Worm (Caenorhabditis elegans) whole organism, young adult: ENCODE measurements around the gene E02C12.10.
A peak's percentile ranks its signal among the peaks of the same experiment; 100 is the strongest.

Experiments
- B0019.2 ChIP-seq: fragments of 200-800 bp; sonication (Bioruptor generic); conservative IDR thresholded peaks from 2 replicates; pipeline ENCODE4 v1.3.6; 2022; ENCODE audit warnings: missing genetic modification reagents, missing genetic modification characterization, missing compliant biosample characterization
- C06A6.2 ChIP-seq: fragments of 200-800 bp; sonication (Bioruptor generic); conservative IDR thresholded peaks from 2 replicates; pipeline ENCODE4 v1.3.6; 2022; ENCODE audit warnings: missing genetic modification characterization, missing compliant biosample characterization
- C17E4.6 ChIP-seq: fragments of 200-800 bp; sonication (Bioruptor generic); IDR thresholded peaks from 2 replicates; pipeline ENCODE4 v1.3.6; 2022; ENCODE audit warnings: missing genetic modification reagents, missing genetic modification characterization, missing compliant biosample characterization
- F10E7.11 ChIP-seq: sonication (generic microtip); optimal IDR thresholded peaks from 2 replicates; lab custom pipeline; 2017; ENCODE audit warnings: mild to moderate bottlenecking, missing genetic modification characterization, moderate library complexity, missing compliant biosample characterization
- F23B12.7 ChIP-seq: sonication (generic microtip); optimal IDR thresholded peaks from 2 replicates; lab custom pipeline; 2017; ENCODE audit warnings: missing genetic modification characterization, mild to moderate bottlenecking, missing compliant biosample characterization, antibody characterized with exemption, moderate library complexity; ENCODE audit not compliant: insufficient read depth
- F37B4.10 ChIP-seq: fragments of 200-800 bp; sonication (Bioruptor generic); IDR thresholded peaks from 2 replicates; pipeline ENCODE4 v1.3.6; 2022; ENCODE audit warnings: missing genetic modification characterization, missing compliant biosample characterization
- F39B2.1 ChIP-seq: fragments of 200-800 bp; sonication (Bioruptor generic); IDR thresholded peaks from 2 replicates; pipeline ENCODE4 v1.3.6; 2022; ENCODE audit warnings: missing genetic modification reagents, missing genetic modification characterization, missing compliant biosample characterization
- F57C9.4 ChIP-seq: sonication (generic microtip); optimal IDR thresholded peaks from 2 replicates; lab custom pipeline; 2017; ENCODE audit warnings: mild to moderate bottlenecking, missing genetic modification characterization, missing compliant biosample characterization
- T26A5.8 ChIP-seq: sonication (generic microtip); optimal IDR thresholded peaks from 2 replicates; lab custom pipeline; 2016; ENCODE audit warnings: missing genetic modification characterization, missing compliant biosample characterization
- Y53F4B.3 ChIP-seq: fragments of 200-800 bp; sonication (Bioruptor generic); IDR thresholded peaks from 2 replicates; pipeline ENCODE4 v1.3.6; 2022; ENCODE audit warnings: missing genetic modification reagents, missing genetic modification characterization, missing compliant biosample characterization
- Y67H2A.10 ChIP-seq: fragments of 200-800 bp; sonication (Bioruptor generic); conservative IDR thresholded peaks from 2 replicates; pipeline ENCODE4 v1.3.6; 2022; ENCODE audit warnings: missing genetic modification reagents, missing genetic modification characterization, missing compliant biosample characterization
- Y79H2A.3 ChIP-seq: fragments of 200-800 bp; sonication (Bioruptor generic); conservative IDR thresholded peaks from 2 replicates; pipeline ENCODE4 v1.3.6; 2022; ENCODE audit warnings: missing genetic modification reagents, missing genetic modification characterization, missing compliant biosample characterization
- akir-1 ChIP-seq: fragments of 200-800 bp; sonication (Bioruptor generic); optimal IDR thresholded peaks from 2 replicates; lab custom pipeline; 2018; ENCODE audit warnings: mild to moderate bottlenecking, missing genetic modification characterization, moderate library complexity, missing compliant biosample characterization
- athp-1 ChIP-seq: sonication (generic microtip); optimal IDR thresholded peaks from 2 replicates; lab custom pipeline; 2017; ENCODE audit warnings: mild to moderate bottlenecking, missing genetic modification characterization, missing compliant biosample characterization
- ceh-100 ChIP-seq: fragments of 200-800 bp; sonication (Bioruptor generic); IDR thresholded peaks from 2 replicates; pipeline ENCODE4 v1.3.6; 2022; ENCODE audit warnings: missing genetic modification reagents, missing genetic modification characterization, missing compliant biosample characterization
- ceh-27 ChIP-seq: fragments of 200-800 bp; sonication (Bioruptor generic); optimal IDR thresholded peaks from 2 replicates; lab custom pipeline; 2018; ENCODE audit warnings: mild to moderate bottlenecking, missing genetic modification characterization, moderate library complexity, missing compliant biosample characterization
- ceh-40 ChIP-seq: fragments of 200-800 bp; sonication (Bioruptor generic); IDR thresholded peaks from 2 replicates; pipeline ENCODE4 v1.3.6; 2022; ENCODE audit warnings: missing genetic modification characterization, missing compliant biosample characterization
- dox-1 ChIP-seq: fragments of 200-800 bp; sonication (Bioruptor generic); IDR thresholded peaks from 2 replicates; pipeline ENCODE4 v1.3.6; 2022; ENCODE audit warnings: missing genetic modification reagents, missing genetic modification characterization, missing compliant biosample characterization
- efl-1 ChIP-seq: fragments of 150-350 bp; optimal IDR thresholded peaks from 2 replicates; lab custom pipeline; 2014; ENCODE audit warnings: missing biosample characterization, missing genetic modification reagents, missing genetic modification characterization
- egl-18 ChIP-seq: fragments of 200-800 bp; sonication (Bioruptor generic); IDR thresholded peaks from 2 replicates; pipeline ENCODE4 v1.3.6; 2022; ENCODE audit warnings: missing genetic modification reagents, missing genetic modification characterization, missing compliant biosample characterization
- fkh-3 ChIP-seq: sonication (generic microtip); optimal IDR thresholded peaks from 2 replicates; lab custom pipeline; 2016; ENCODE audit warnings: mild to moderate bottlenecking, missing genetic modification characterization, missing compliant biosample characterization
- him-1 ChIP-seq: sonication (generic microtip); optimal IDR thresholded peaks from 2 replicates; lab custom pipeline; 2016; ENCODE audit warnings: missing genotype, missing genetic modification reagents, missing genetic modification characterization, missing compliant biosample characterization
- hlh-12 ChIP-seq: sonication (generic microtip); optimal IDR thresholded peaks from 2 replicates; lab custom pipeline; 2016; ENCODE audit warnings: missing genetic modification characterization, missing compliant biosample characterization
- lin-54 ChIP-seq: fragments of 200-800 bp; sonication (Bioruptor generic); optimal IDR thresholded peaks from 2 replicates; lab custom pipeline; 2018; ENCODE audit warnings: mild to moderate bottlenecking, missing genetic modification characterization, missing compliant biosample characterization
- lir-1 ChIP-seq: fragments of 200-800 bp; sonication (Bioruptor generic); conservative IDR thresholded peaks from 2 replicates; pipeline ENCODE4 v1.3.6; 2022; ENCODE audit warnings: missing genetic modification reagents, missing genetic modification characterization, missing compliant biosample characterization
- lsl-1 ChIP-seq: fragments of 200-800 bp; sonication (Bioruptor generic); optimal IDR thresholded peaks from 2 replicates; lab custom pipeline; 2018; ENCODE audit warnings: mild to moderate bottlenecking, missing genetic modification characterization, moderate library complexity, missing compliant biosample characterization
- madf-10 ChIP-seq: sonication (generic microtip); optimal IDR thresholded peaks from 2 replicates; lab custom pipeline; 2016; ENCODE audit warnings: mild to moderate bottlenecking, missing genetic modification characterization, missing compliant biosample characterization
- mel-28 ChIP-seq: sonication (generic microtip); optimal IDR thresholded peaks from 2 replicates; lab custom pipeline; 2016; ENCODE audit warnings: borderline replicate concordance, mild to moderate bottlenecking, missing genetic modification characterization, missing compliant biosample characterization
- mxl-1 ChIP-seq: sonication (generic microtip); optimal IDR thresholded peaks from 2 replicates; lab custom pipeline; 2016; ENCODE audit warnings: missing genetic modification characterization, missing compliant biosample characterization
- nfya-1 ChIP-seq: sonication (generic microtip); optimal IDR thresholded peaks from 2 replicates; lab custom pipeline; 2017; ENCODE audit warnings: antibody characterized with exemption, missing compliant biosample characterization, missing genetic modification characterization, borderline replicate concordance; ENCODE audit not compliant: insufficient read depth
- nfyb-1 ChIP-seq: fragments of 200-800 bp; sonication (Bioruptor generic); IDR thresholded peaks from 2 replicates; pipeline ENCODE4 v1.3.6; 2022; ENCODE audit warnings: missing genetic modification reagents, missing genetic modification characterization, missing compliant biosample characterization
- nhr-120 ChIP-seq: fragments of 200-800 bp; sonication (Bioruptor generic); IDR thresholded peaks from 2 replicates; pipeline ENCODE4 v1.3.6; 2022; ENCODE audit warnings: missing genetic modification characterization, missing compliant biosample characterization
- nhr-179 ChIP-seq: sonication (generic microtip); optimal IDR thresholded peaks from 2 replicates; lab custom pipeline; 2016; ENCODE audit warnings: mild to moderate bottlenecking, missing genetic modification characterization, missing compliant biosample characterization
- nhr-90 ChIP-seq: sonication (generic microtip); optimal IDR thresholded peaks from 2 replicates; lab custom pipeline; 2016; ENCODE audit warnings: missing genotype, mild to moderate bottlenecking, missing genetic modification characterization, missing compliant biosample characterization
- pbrm-1 ChIP-seq: fragments of 200-800 bp; sonication (Bioruptor generic); IDR thresholded peaks from 2 replicates; pipeline ENCODE4 v1.3.6; 2022; ENCODE audit warnings: missing genetic modification reagents, missing genetic modification characterization, missing compliant biosample characterization
- pha-4 ChIP-seq: fragments of 150-350 bp; sonication (generic microtip); optimal IDR thresholded peaks from 2 replicates; lab custom pipeline; 2014; ENCODE audit warnings: missing biosample characterization, missing genetic modification reagents, missing genetic modification characterization
- rec-8 ChIP-seq, 2 experiments: sonication (generic microtip); optimal IDR thresholded peaks; 2 replicates each; lab custom pipeline; 2016; ENCODE audit warnings: mild to moderate bottlenecking in 2 of 2, missing genetic modification characterization in 2 of 2, missing genetic modification reagents in 2 of 2, missing genotype in 2 of 2, missing biosample characterization in 1 of 2, missing compliant biosample characterization in 1 of 2, moderate library complexity in 1 of 2
- rpc-1 ChIP-seq, 2 experiments: fragments of 150-350 bp in 1 of 2; sonication (generic microtip) in 1 of 2; optimal IDR thresholded peaks; 2 replicates each; lab custom pipeline; 2014 to 2018; ENCODE audit warnings: missing biosample characterization in 1 of 2, missing genetic modification characterization in 1 of 2, missing genetic modification reagents in 1 of 2, missing genotype in 1 of 2
- sea-2 ChIP-seq: fragments of 200-800 bp; sonication (Bioruptor generic); IDR thresholded peaks from 2 replicates; pipeline ENCODE4 v1.3.6; 2022; ENCODE audit warnings: missing genetic modification characterization, missing compliant biosample characterization
- snpc-1.3 ChIP-seq: sonication (generic microtip); optimal IDR thresholded peaks from 2 replicates; lab custom pipeline; 2017; ENCODE audit warnings: missing genetic modification characterization, mild to moderate bottlenecking, missing compliant biosample characterization, antibody characterized with exemption, moderate library complexity, missing genotype, missing genetic modification reagents; ENCODE audit not compliant: insufficient read depth
- snpc-4 ChIP-seq, 5 experiments: fragments of 150-350 bp in 1 of 5; sonication (generic microtip) in 4 of 5; optimal IDR thresholded peaks; 2 replicates each; lab custom pipeline; 2014 to 2018; ENCODE audit warnings: missing genetic modification characterization in 5 of 5, missing biosample characterization in 3 of 5, antibody characterized with exemption in 2 of 5, mild to moderate bottlenecking in 2 of 5, missing compliant biosample characterization in 2 of 5, missing genotype in 2 of 5, moderate library complexity in 2 of 5, missing genetic modification reagents in 1 of 5
- somi-1 ChIP-seq: fragments of 200-800 bp; sonication (Bioruptor generic); optimal IDR thresholded peaks from 2 replicates; lab custom pipeline; 2018; ENCODE audit warnings: mild to moderate bottlenecking, missing genetic modification characterization, missing compliant biosample characterization
- xnd-1 ChIP-seq: sonication (generic microtip); optimal IDR thresholded peaks from 2 replicates; lab custom pipeline; 2016; ENCODE audit warnings: missing genotype, missing genetic modification reagents, missing genetic modification characterization, missing compliant biosample characterization
- zfh-2 ChIP-seq: fragments of 200-800 bp; sonication (Bioruptor generic); conservative IDR thresholded peaks from 2 replicates; pipeline ENCODE4 v1.3.6; 2022; ENCODE audit warnings: missing genetic modification reagents, missing genetic modification characterization, missing compliant biosample characterization
- ztf-18 ChIP-seq: sonication (generic microtip); optimal IDR thresholded peaks from 2 replicates; lab custom pipeline; 2016; ENCODE audit warnings: missing genotype, mild to moderate bottlenecking, missing genetic modification characterization, missing compliant biosample characterization
- ztf-25 ChIP-seq: fragments of 200-800 bp; sonication (Bioruptor generic); IDR thresholded peaks from 2 replicates; pipeline ENCODE4 v1.3.6; 2022; ENCODE audit warnings: missing genetic modification reagents, missing genetic modification characterization, missing compliant biosample characterization

Gene E02C12.10

DNA sequence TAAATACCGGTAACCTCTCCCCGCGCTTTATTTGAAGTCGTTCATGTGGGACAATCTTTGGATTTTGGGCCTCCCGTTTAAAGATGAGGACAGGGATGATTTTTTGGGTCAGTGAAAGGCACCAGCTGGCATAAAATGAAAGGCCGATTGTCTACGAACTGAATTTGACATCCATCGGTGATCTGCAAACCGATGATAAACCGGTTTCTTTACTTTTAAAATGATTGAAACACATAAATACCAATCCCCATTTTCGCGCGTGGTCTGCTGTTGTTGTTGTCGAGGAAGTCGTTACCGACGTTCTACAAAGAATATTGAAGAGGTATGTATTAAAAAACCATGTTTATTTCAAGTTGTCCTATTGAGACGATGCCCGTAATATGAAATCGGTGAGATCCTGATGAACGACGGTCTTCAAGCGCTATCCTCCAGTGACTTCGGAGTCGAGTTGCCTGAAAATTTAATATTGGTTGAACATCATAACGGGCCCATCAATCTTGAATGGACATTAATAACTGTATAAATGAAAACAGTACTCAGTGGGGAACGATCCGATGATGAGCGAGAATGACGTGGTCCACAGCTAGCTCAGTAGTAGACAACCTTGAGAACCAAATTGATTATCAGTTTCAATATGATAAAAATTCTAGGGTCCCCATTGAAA, 35.1 kb downstream of the E02C12.10 start (continued):
- TF ChIP-seq fkh-3 (tag; lab: Kevin White, UChicago) (no peak), mxl-1 (tag; lab: Kevin White, UChicago) (no peak), egl-18 (0 out of 2 replicates have a peak, but pooled peaks have one; percentile 7), ztf-25 (GFP tag; lab: Robert Waterston, UW) (no peak), dox-1 (GFP tag; lab: Robert Waterston, UW) (peak; percentile 91), C17E4.6 (peak; percentile 22; the same call in 1 of the 2 replicates), F39B2.1 (GFP tag; lab: Robert Waterston, UW) (no peak), xnd-1 (tag; lab: Kevin White, UChicago) (no peak), pbrm-1 (GFP tag; lab: Robert Waterston, UW) (peak; percentile 74), akir-1 (no peak), hlh-12 (no peak), him-1 (tag; lab: Kevin White, UChicago) (no peak), nfya-1 (no peak), pha-4 (tag; lab: Kevin White, UChicago) (no peak), snpc-1.3 (tag; lab: Kevin White, UChicago) (no peak), lin-54 (GFP tag; lab: Kevin White, UChicago) (no peak), snpc-4 (GFP tag; optimal IDR thresholded peaks at IDR 0.05; lab: Kevin White, UChicago) (no peak), snpc-4 (tag; optimal IDR thresholded peaks at IDR 0.05; lab: Kevin White, UChicago) (no peak), rpc-1 (optimal IDR thresholded peaks at IDR 0.05; lab: Kevin White, UChicago) (no peak), rpc-1 (tag; optimal IDR thresholded peaks at IDR 0.05; lab: Kevin White, UChicago) (no peak), lsl-1 (GFP tag; lab: Kevin White, UChicago) (peak; percentile 32), rec-8 (tag; optimal IDR thresholded peaks at IDR 0.05; lab: Kevin White, UChicago) (no peak), ceh-100 (no peak; the same call in 1 of the 2 replicates), lir-1 (0 out of 2 replicates have a peak, but pooled peaks have one; percentile 27), Y67H2A.10 (GFP tag; lab: Robert Waterston, UW) (no peak; the same call in 1 of the 2 replicates), efl-1 (GFP tag; lab: Kevin White, UChicago) (no peak), ceh-40 (0 out of 2 replicates have a peak, but pooled peaks have one; percentile 76), nhr-179 (tag; lab: Kevin White, UChicago) (no peak), C06A6.2 (GFP tag; lab: Robert Waterston, UW) (peak; percentile 53; the same call in 1 of the 2 replicates), somi-1 (GFP tag; lab: Kevin White, UChicago) (no peak), Y53F4B.3 (GFP tag; lab: Robert Waterston, UW) (no peak), Y79H2A.3 (GFP tag; lab: Robert Waterston, UW) (peak; percentile 91), F37B4.10 (GFP tag; lab: Robert Waterston, UW) (0 out of 2 replicates have a peak, but pooled peaks have one; percentile 30), ztf-18 (tag; lab: Kevin White, UChicago) (no peak), zfh-2 (no peak), T26A5.8 (tag; lab: Kevin White, UChicago) (no peak), athp-1 (tag; lab: Kevin White, UChicago) (no peak), madf-10 (no peak), sea-2 (GFP tag; lab: Robert Waterston, UW) (no peak), F57C9.4 (tag; lab: Kevin White, UChicago) (no peak), ceh-27 (GFP tag; lab: Kevin White, UChicago) (no peak), F23B12.7 (tag; lab: Kevin White, UChicago) (peak; percentile 8), F10E7.11 (tag; lab: Kevin White, UChicago) (no peak), mel-28 (no peak), B0019.2 (GFP tag; lab: Robert Waterston, UW) (0 out of 2 replicates have a peak, but pooled peaks have one; percentile 11), nhr-120 (GFP tag; lab: Robert Waterston, UW) (no peak), nhr-90 (tag; lab: Kevin White, UChicago) (no peak), nfyb-1 (GFP tag; lab: Robert Waterston, UW) (peak; percentile 86)
